Worm (Caenorhabditis elegans) whole organism, early embryonic: ENCODE measurements around the gene ZK105.13.

Experiments used
- B0310.2 ChIP-seq: sonication (generic microtip); optimal IDR thresholded peaks from 2 replicates; lab custom pipeline; 2016; ENCODE audit warnings: mild to moderate bottlenecking, missing genetic modification characterization, missing compliant biosample characterization
- F13C5.2 ChIP-seq: sonication (generic microtip); optimal IDR thresholded peaks from 2 replicates; lab custom pipeline; 2017; ENCODE audit warnings: mild to moderate bottlenecking, missing genetic modification characterization, inconsistent platforms, missing compliant biosample characterization
- aly-1 ChIP-seq: sonication (generic microtip); optimal IDR thresholded peaks from 2 replicates; lab custom pipeline; 2016; ENCODE audit warnings: missing genetic modification characterization, missing compliant biosample characterization
- ama-1 ChIP-seq: fragments of 150-350 bp; optimal IDR thresholded peaks from 2 replicates; lab custom pipeline; 2014
- ceh-13 ChIP-seq: fragments of 200-800 bp; sonication (Bioruptor generic); optimal IDR thresholded peaks from 2 replicates; lab custom pipeline; 2018; ENCODE audit warnings: mild to moderate bottlenecking, missing genetic modification characterization, missing compliant biosample characterization
- ceh-36 ChIP-seq: sonication (generic microtip); optimal IDR thresholded peaks from 2 replicates; lab custom pipeline; 2016; ENCODE audit warnings: missing genetic modification characterization, inconsistent platforms, missing compliant biosample characterization
- ets-7 ChIP-seq: sonication (generic microtip); optimal IDR thresholded peaks from 2 replicates; lab custom pipeline; 2016; ENCODE audit warnings: missing genotype, missing genetic modification characterization, missing compliant biosample characterization
- flt-1 ChIP-seq: fragments of 200-800 bp; sonication (Bioruptor generic); IDR thresholded peaks from 2 replicates; pipeline ENCODE4 v1.3.6; 2022; ENCODE audit warnings: missing genetic modification characterization, missing compliant biosample characterization
- hmbx-1 ChIP-seq: sonication (generic microtip); optimal IDR thresholded peaks from 2 replicates; lab custom pipeline; 2016; ENCODE audit warnings: mild to moderate bottlenecking, missing genetic modification characterization, missing compliant biosample characterization
- hmg-4 ChIP-seq: fragments of 200-800 bp; sonication (Bioruptor generic); optimal IDR thresholded peaks from 2 replicates; lab custom pipeline; 2018; ENCODE audit warnings: mild to moderate bottlenecking, missing genetic modification characterization, missing compliant biosample characterization
- hnd-1 ChIP-seq: sonication (generic microtip); optimal IDR thresholded peaks from 2 replicates; lab custom pipeline; 2016; ENCODE audit warnings: missing genetic modification characterization, missing compliant biosample characterization
- pes-1 ChIP-seq: fragments of 200-800 bp; sonication (Bioruptor generic); IDR thresholded peaks from 2 replicates; pipeline ENCODE4 v1.3.6; 2022; ENCODE audit warnings: missing genetic modification reagents, missing genetic modification characterization, missing compliant biosample characterization
- scrt-1 ChIP-seq: fragments of 200-800 bp; sonication (Bioruptor generic); IDR thresholded peaks from 2 replicates; pipeline ENCODE4 v1.3.6; 2022; ENCODE audit warnings: missing genetic modification characterization, missing compliant biosample characterization
- sea-1 ChIP-seq: fragments of 200-800 bp; sonication (Bioruptor generic); conservative IDR thresholded peaks from 2 replicates; pipeline ENCODE4 v1.3.6; 2022; ENCODE audit warnings: missing genetic modification characterization, missing compliant biosample characterization
- tbx-11 ChIP-seq: fragments of 200-800 bp; sonication (Bioruptor generic); IDR thresholded peaks from 2 replicates; pipeline ENCODE4 v1.3.6; 2022; ENCODE audit warnings: missing genetic modification characterization, missing compliant biosample characterization
- tbx-37 ChIP-seq: fragments of 200-800 bp; sonication (Bioruptor generic); conservative IDR thresholded peaks from 2 replicates; pipeline ENCODE4 v1.3.6; 2022; ENCODE audit warnings: missing genetic modification reagents, missing genetic modification characterization, missing compliant biosample characterization
- tra-4 ChIP-seq: sonication (generic microtip); optimal IDR thresholded peaks from 2 replicates; lab custom pipeline; 2017; ENCODE audit warnings: missing genetic modification characterization, missing compliant biosample characterization

ZK105.13 gene

ce11 chrV:7726202-7726601 lies 13.2 kb upstream of the ZK105.13 start:
- TF ChIP-seq B0310.2 (tag; lab: Kevin White, UChicago) (no peak), flt-1 (GFP tag; lab: Robert Waterston, UW) (no peak), hmg-4 (GFP tag; lab: Kevin White, UChicago) (no peak), sea-1 (no peak)

- TF ChIP-seq pes-1: no peak
- TF ChIP-seq ceh-13 (GFP tag; lab: Kevin White, UChicago): no peak
- TF ChIP-seq hmbx-1 (tag; lab: Kevin White, UChicago): no peak
- TF ChIP-seq flt-1 (GFP tag; lab: Robert Waterston, UW): no peak
These were observed 11.1 kb upstream of the ZK105.13 start, which contains the start of the genes ZK105.6 and ZK105.8 for ce11 chrV:7723967-7724544. Gene ZK105.6 (minus strand): TSS chrV:7724067. Gene ZK105.8 (plus strand): TSS chrV:7724494.

ce11 chrV:7721945-7722344 lies 9.0 kb upstream of the ZK105.13 start, which contains the start of gene ZK105.14:
Gene ZK105.14 (minus strand): TSS chrV:7722045.
- TF ChIP-seq F13C5.2 (tag; lab: Kevin White, UChicago) (no peak), flt-1 (GFP tag; lab: Robert Waterston, UW) (no peak), ceh-36 (tag; lab: Kevin White, UChicago) (no peak), hmbx-1 (tag; lab: Kevin White, UChicago) (no peak), scrt-1 (GFP tag; lab: Robert Waterston, UW) (no peak), pes-1 (no peak), tbx-11 (GFP tag; lab: Robert Waterston, UW) (no peak), sea-1 (no peak), ama-1 (lab: Kevin White, UChicago) (no peak)

- TF ChIP-seq tra-4: no peak
- no peak for TF ChIP-seq hmbx-1 (tag; lab: Kevin White, UChicago)
- no peak for TF ChIP-seq flt-1 (GFP tag; lab: Robert Waterston, UW)
- no peak for TF ChIP-seq B0310.2 (tag; lab: Kevin White, UChicago)
- TF ChIP-seq ceh-13 (GFP tag; lab: Kevin White, UChicago): no peak
These were observed 4.7 kb upstream of the ZK105.13 start, which contains the start of gene ZK105.5 for ce11 chrV:7717629-7718028. Gene ZK105.5 (minus strand): TSS chrV:7717729.

- TF ChIP-seq scrt-1 (GFP tag; lab: Robert Waterston, UW) (no peak), tra-4 (no peak), pes-1 (no peak), aly-1 (tag; lab: Kevin White, UChicago) (no peak)
These were observed 3.1 kb upstream of the ZK105.13 start, which contains the start of gene ZK105.12 for ce11 chrV:7716034-7716433. Gene ZK105.12 (minus strand): TSS chrV:7716134.

- no peak for TF ChIP-seq aly-1 (tag; lab: Kevin White, UChicago)
- TF ChIP-seq B0310.2 (tag; lab: Kevin White, UChicago): no peak
- no peak for TF ChIP-seq scrt-1 (GFP tag; lab: Robert Waterston, UW)
- no peak for TF ChIP-seq hmg-4 (GFP tag; lab: Kevin White, UChicago)
- no peak for TF ChIP-seq sea-1
- no peak for TF ChIP-seq tbx-11 (GFP tag; lab: Robert Waterston, UW)
- TF ChIP-seq ceh-13 (GFP tag; lab: Kevin White, UChicago): no peak
- TF ChIP-seq pes-1: no peak
- no peak for TF ChIP-seq ets-7 (tag; lab: Kevin White, UChicago)
- no peak for TF ChIP-seq hmbx-1 (tag; lab: Kevin White, UChicago)
- TF ChIP-seq ama-1 (lab: Kevin White, UChicago): no peak
- no peak for TF ChIP-seq tra-4
- TF ChIP-seq ceh-36 (tag; lab: Kevin White, UChicago): no peak
- no peak for TF ChIP-seq flt-1 (GFP tag; lab: Robert Waterston, UW)
- TF ChIP-seq tbx-37 (GFP tag; lab: Robert Waterston, UW): no peak
These were observed 719 bp upstream of the ZK105.13 start, which contains the start of gene ZK105.1 for ce11 chrV:7713691-7714090. Gene ZK105.1 (plus strand): TSS chrV:7713991.

ce11 chrV:7708525-7708924 lies 4.4 kb downstream of the ZK105.13 start, which contains the start of gene ZK105.11:
Gene ZK105.11 (minus strand): TSS chrV:7708625.
- TF ChIP-seq ceh-13 (GFP tag; lab: Kevin White, UChicago) (no peak), ama-1 (lab: Kevin White, UChicago) (no peak), hmbx-1 (tag; lab: Kevin White, UChicago) (no peak), sea-1 (no peak), tbx-37 (GFP tag; lab: Robert Waterston, UW) (no peak), pes-1 (no peak), scrt-1 (GFP tag; lab: Robert Waterston, UW) (no peak), B0310.2 (tag; lab: Kevin White, UChicago) (no peak), ets-7 (tag; lab: Kevin White, UChicago) (no peak), ceh-36 (tag; lab: Kevin White, UChicago) (no peak), tbx-11 (GFP tag; lab: Robert Waterston, UW) (no peak), hmg-4 (GFP tag; lab: Kevin White, UChicago) (no peak), flt-1 (GFP tag; lab: Robert Waterston, UW) (no peak), hnd-1 (tag; lab: Kevin White, UChicago) (no peak), aly-1 (tag; lab: Kevin White, UChicago) (no peak), F13C5.2 (tag; lab: Kevin White, UChicago) (no peak)

- TF ChIP-seq flt-1 (GFP tag; lab: Robert Waterston, UW): no peak
These were observed 7.7 kb downstream of the ZK105.13 start, which contains the start of gene srw-3 for ce11 chrV:7705316-7705715. Gene srw-3 (plus strand): TSS chrV:7705616.
